Worm (Caenorhabditis elegans) whole organism, L1 larva: ENCODE results near the gene H04M03.12.

Experiments used
- C34B4.2 ChIP-seq: sonication (generic microtip); optimal IDR thresholded peaks from 2 replicates; lab custom pipeline; 2017; ENCODE audit warnings: mild to moderate bottlenecking, missing genetic modification characterization, missing compliant biosample characterization
- Y116A8C.19 ChIP-seq: sonication (generic microtip); optimal IDR thresholded peaks from 2 replicates; lab custom pipeline; 2016; ENCODE audit warnings: missing compliant biosample characterization, missing genetic modification characterization, borderline replicate concordance
- aha-1 ChIP-seq: fragments of 150-350 bp; optimal IDR thresholded peaks from 2 replicates; lab custom pipeline; 2014; ENCODE audit warnings: missing biosample characterization, missing genetic modification characterization
- alr-1 ChIP-seq: fragments of 200-800 bp; sonication (Bioruptor generic); optimal IDR thresholded peaks from 2 replicates; lab custom pipeline; 2018; ENCODE audit warnings: borderline replicate concordance, mild to moderate bottlenecking, missing genetic modification characterization, missing compliant biosample characterization
- ama-1 ChIP-seq: fragments of 150-350 bp; optimal IDR thresholded peaks from 2 replicates; lab custom pipeline; 2014
- blmp-1 ChIP-seq: fragments of 150-350 bp; optimal IDR thresholded peaks from 2 replicates; lab custom pipeline; 2014; ENCODE audit warnings: missing biosample characterization, missing genetic modification characterization
- ceh-82 ChIP-seq, 3 experiments: fragments of 150-350 bp in 1 of 3; sonication (generic microtip) in 2 of 3; optimal IDR thresholded peaks; 2 replicates each; lab custom pipeline; 2014 to 2017; ENCODE audit warnings: missing biosample characterization in 3 of 3, missing genetic modification characterization in 3 of 3
- ceh-88 ChIP-seq: fragments of 200-800 bp; sonication (Bioruptor generic); IDR thresholded peaks from 2 replicates; pipeline ENCODE4 v1.3.6; 2022; ENCODE audit warnings: missing genetic modification characterization, missing compliant biosample characterization
- ces-1 ChIP-seq: fragments of 150-350 bp; optimal IDR thresholded peaks from 2 replicates; lab custom pipeline; 2014; ENCODE audit warnings: missing biosample characterization, missing genetic modification reagents, missing genetic modification characterization
- dpl-1 ChIP-seq, 3 experiments: fragments of 150-350 bp in 2 of 3; sonication (generic microtip) in 1 of 3; optimal IDR thresholded peaks; 2 replicates each; lab custom pipeline; 2014 to 2017; ENCODE audit warnings: missing biosample characterization in 3 of 3, missing genetic modification characterization in 3 of 3, missing genetic modification reagents in 3 of 3
- dsc-1 ChIP-seq: sonication (generic microtip); optimal IDR thresholded peaks from 2 replicates; lab custom pipeline; 2016; ENCODE audit warnings: mild to moderate bottlenecking, missing genetic modification characterization, missing compliant biosample characterization
- efl-1 ChIP-seq, 4 experiments: fragments of 150-350 bp; optimal IDR thresholded peaks in 3 of 4; peaks in 1 of 4; 1 replicate in 1 of 4; 2 replicates in 3 of 4; lab custom pipeline; 2014; ENCODE audit warnings: missing biosample characterization in 2 of 4, missing genetic modification characterization in 2 of 4, missing genetic modification reagents in 2 of 4
- efl-3 ChIP-seq: fragments of 200-800 bp; sonication (Bioruptor generic); optimal IDR thresholded peaks from 2 replicates; lab custom pipeline; 2018; ENCODE audit warnings: mild to moderate bottlenecking, missing genetic modification characterization, missing compliant biosample characterization
- egl-13 ChIP-seq: sonication (generic microtip); optimal IDR thresholded peaks from 2 replicates; lab custom pipeline; 2016; ENCODE audit warnings: missing genotype, missing genetic modification reagents, missing genetic modification characterization, missing compliant biosample characterization
- elt-2 ChIP-seq: sonication (generic microtip); optimal IDR thresholded peaks from 2 replicates; lab custom pipeline; 2016; ENCODE audit warnings: missing genetic modification characterization, mild to moderate bottlenecking, inconsistent platforms, missing compliant biosample characterization, missing genetic modification reagents
- fkh-8 ChIP-seq: sonication (generic microtip); optimal IDR thresholded peaks from 2 replicates; lab custom pipeline; 2016; ENCODE audit warnings: mild to moderate bottlenecking, missing genetic modification characterization, missing compliant biosample characterization
- grh-1 ChIP-seq: fragments of 200-800 bp; sonication (Bioruptor generic); IDR thresholded peaks from 2 replicates; pipeline ENCODE4 v1.3.6; 2022; ENCODE audit warnings: missing genetic modification reagents, missing genetic modification characterization, missing compliant biosample characterization
- hlh-17 ChIP-seq: fragments of 200-800 bp; sonication (Bioruptor generic); optimal IDR thresholded peaks from 2 replicates; lab custom pipeline; 2018; ENCODE audit warnings: missing genetic modification characterization, mild to moderate bottlenecking, missing compliant biosample characterization, moderate library complexity, borderline replicate concordance
- irx-1 ChIP-seq: sonication (generic microtip); optimal IDR thresholded peaks from 2 replicates; lab custom pipeline; 2016; ENCODE audit warnings: missing genetic modification characterization, missing compliant biosample characterization
- lin-14 ChIP-seq: fragments of 200-800 bp; sonication (Bioruptor generic); optimal IDR thresholded peaks from 2 replicates; lab custom pipeline; 2018; ENCODE audit warnings: mild to moderate bottlenecking, missing genetic modification characterization, moderate library complexity, missing compliant biosample characterization
- lin-15B ChIP-seq: fragments of 150-350 bp; sonication (generic microtip); optimal IDR thresholded peaks from 3 replicates; lab custom pipeline; 2014; ENCODE audit warnings: missing biosample characterization, missing genetic modification characterization
- lir-3 ChIP-seq: sonication (generic microtip); optimal IDR thresholded peaks from 2 replicates; lab custom pipeline; 2016; ENCODE audit warnings: mild to moderate bottlenecking, missing genetic modification characterization, moderate library complexity, missing compliant biosample characterization; ENCODE audit not compliant: poor library complexity
- lsy-2 ChIP-seq, 2 experiments: fragments of 150-350 bp; optimal IDR thresholded peaks; 2 replicates each; lab custom pipeline; 2014; ENCODE audit warnings: missing biosample characterization in 2 of 2, missing genetic modification characterization in 2 of 2
- mep-1 ChIP-seq: fragments of 150-350 bp; optimal IDR thresholded peaks from 2 replicates; lab custom pipeline; 2014; ENCODE audit warnings: missing biosample characterization, missing genetic modification characterization
- nhr-19 ChIP-seq: fragments of 200-800 bp; sonication (Bioruptor generic); conservative IDR thresholded peaks from 2 replicates; pipeline ENCODE4 v1.3.6; 2022; ENCODE audit warnings: missing genetic modification characterization, missing compliant biosample characterization
- nhr-20 ChIP-seq: sonication (generic microtip); optimal IDR thresholded peaks from 2 replicates; lab custom pipeline; 2016; ENCODE audit warnings: mild to moderate bottlenecking, missing genetic modification characterization, missing compliant biosample characterization
- nhr-28 ChIP-seq: fragments of 150-350 bp; optimal IDR thresholded peaks from 2 replicates; lab custom pipeline; 2014; ENCODE audit warnings: missing biosample characterization, missing genetic modification characterization
- nhr-47 ChIP-seq: sonication (generic microtip); optimal IDR thresholded peaks from 2 replicates; lab custom pipeline; 2016; ENCODE audit warnings: mild to moderate bottlenecking, missing genetic modification characterization, moderate library complexity, missing compliant biosample characterization
- nhr-71 ChIP-seq: sonication (generic microtip); optimal IDR thresholded peaks from 2 replicates; lab custom pipeline; 2016; ENCODE audit warnings: mild to moderate bottlenecking, missing genetic modification characterization, moderate library complexity, missing compliant biosample characterization
- nhr-76 ChIP-seq: sonication (generic microtip); optimal IDR thresholded peaks from 2 replicates; lab custom pipeline; 2017; ENCODE audit warnings: missing biosample characterization, missing genetic modification characterization
- nhr-77 ChIP-seq: fragments of 150-350 bp; optimal IDR thresholded peaks from 2 replicates; lab custom pipeline; 2014; ENCODE audit warnings: missing biosample characterization, missing genetic modification characterization
- nhr-84 ChIP-seq: sonication (generic microtip); optimal IDR thresholded peaks from 2 replicates; lab custom pipeline; 2017; ENCODE audit warnings: missing biosample characterization, missing genetic modification characterization
- nhr-90 ChIP-seq: sonication (generic microtip); optimal IDR thresholded peaks from 2 replicates; lab custom pipeline; 2016; ENCODE audit warnings: mild to moderate bottlenecking, missing genetic modification characterization, missing compliant biosample characterization; ENCODE audit not compliant: poor library complexity
- rnt-1 ChIP-seq: sonication (generic microtip); optimal IDR thresholded peaks from 2 replicates; lab custom pipeline; 2016; ENCODE audit warnings: mild to moderate bottlenecking, missing genetic modification characterization, moderate library complexity, missing compliant biosample characterization
- sup-37 ChIP-seq: fragments of 200-800 bp; sonication (Bioruptor generic); optimal IDR thresholded peaks from 2 replicates; lab custom pipeline; 2018; ENCODE audit warnings: mild to moderate bottlenecking, missing genetic modification characterization, missing compliant biosample characterization
- swsn-7 ChIP-seq: sonication (generic microtip); optimal IDR thresholded peaks from 2 replicates; lab custom pipeline; 2016; ENCODE audit warnings: missing genetic modification characterization, missing compliant biosample characterization
- tlp-1 ChIP-seq: fragments of 150-350 bp; optimal IDR thresholded peaks from 2 replicates; lab custom pipeline; 2014; ENCODE audit warnings: missing biosample characterization, missing genetic modification characterization
- unc-62 ChIP-seq: fragments of 150-350 bp; optimal IDR thresholded peaks from 2 replicates; lab custom pipeline; 2014; ENCODE audit warnings: missing biosample characterization, missing genetic modification reagents, missing genetic modification characterization
- unc-86 ChIP-seq: sonication (generic microtip); optimal IDR thresholded peaks from 2 replicates; lab custom pipeline; 2016; ENCODE audit warnings: missing genetic modification characterization, missing compliant biosample characterization
- xbp-1 ChIP-seq: sonication (generic microtip); optimal IDR thresholded peaks from 2 replicates; lab custom pipeline; 2016; ENCODE audit warnings: missing genetic modification characterization, missing compliant biosample characterization
- zip-4 ChIP-seq: fragments of 200-800 bp; sonication (Bioruptor generic); optimal IDR thresholded peaks from 2 replicates; lab custom pipeline; 2018; ENCODE audit warnings: mild to moderate bottlenecking, missing genetic modification characterization, moderate library complexity, missing compliant biosample characterization
- ztf-4 ChIP-seq: fragments of 150-350 bp; optimal IDR thresholded peaks from 2 replicates; lab custom pipeline; 2014; ENCODE audit warnings: missing biosample characterization, missing genetic modification characterization

The H04M03.12 gene

ce11 chrIV:5947555-5948151 is 44.5 kb upstream of the H04M03.12 start, which contains the start of gene rps-25 (continued):
- peak; percentile 45 for TF ChIP-seq xbp-1 (tag; lab: Kevin White, UChicago)
- peak; percentile 7 for TF ChIP-seq lin-15B (tag; lab: Kevin White, UChicago)
- no peak for TF ChIP-seq sup-37 (GFP tag; lab: Kevin White, UChicago)
- peak in 2 of 3 experiments; percentile 10 to 74 for TF ChIP-seq ceh-82 (tag; optimal IDR thresholded peaks at IDR 0.05; lab: Kevin White, UChicago)
- peak; percentile 9 for TF ChIP-seq dsc-1 (tag; lab: Kevin White, UChicago)
- TF ChIP-seq rnt-1 (tag; lab: Kevin White, UChicago): peak; percentile 56
- TF ChIP-seq lir-3: no peak
- TF ChIP-seq irx-1 (tag; lab: Kevin White, UChicago): peak; percentile 21
- peak; percentile 45 for TF ChIP-seq nhr-20 (tag; lab: Kevin White, UChicago)
- TF ChIP-seq mep-1 (tag; lab: Kevin White, UChicago): peak; percentile 75
- no peak for TF ChIP-seq grh-1 (GFP tag; lab: Robert Waterston, UW)
- TF ChIP-seq C34B4.2: no peak
- TF ChIP-seq nhr-47 (tag; lab: Kevin White, UChicago): peak; percentile 46
- TF ChIP-seq ztf-4 (tag; lab: Kevin White, UChicago): no peak
- no peak for TF ChIP-seq egl-13 (tag; lab: Kevin White, UChicago)
- TF ChIP-seq blmp-1 (tag; lab: Kevin White, UChicago): peak; percentile 57
- TF ChIP-seq dpl-1 (GFP tag; optimal IDR thresholded peaks at IDR 0.05; lab: Kevin White, UChicago): peak; percentile 40 to 62 (median 54)
- no peak for TF ChIP-seq unc-62 (GFP tag; lab: Kevin White, UChicago)
- peak; percentile 20 for TF ChIP-seq nhr-90
- TF ChIP-seq zip-4 (GFP tag; lab: Kevin White, UChicago): no peak
- TF ChIP-seq aha-1 (tag; lab: Kevin White, UChicago): no peak
- TF ChIP-seq nhr-77 (tag; lab: Kevin White, UChicago): no peak
- TF ChIP-seq alr-1 (tag; lab: Kevin White, UChicago): no peak
- TF ChIP-seq ama-1 (lab: Kevin White, UChicago): no peak
- TF ChIP-seq lsy-2 (tag; optimal IDR thresholded peaks at IDR 0.05; lab: Kevin White, UChicago): peak; percentile 81 to 97
- no peak for TF ChIP-seq hlh-17 (GFP tag; lab: Kevin White, UChicago)
- TF ChIP-seq efl-1 (optimal IDR thresholded peaks at IDR 0.05; lab: Kevin White, UChicago): peak; percentile 61 to 72
- TF ChIP-seq efl-1 (GFP tag; optimal IDR thresholded peaks at IDR 0.05 in 1 of 2; lab: Kevin White, UChicago): peak in 1 of 2 experiments; percentile 48
- no peak for TF ChIP-seq efl-3 (GFP tag; lab: Kevin White, UChicago)
- no peak for TF ChIP-seq nhr-84 (tag; lab: Kevin White, UChicago)
- TF ChIP-seq unc-86 (tag; lab: Kevin White, UChicago): no peak
- no peak for TF ChIP-seq ces-1
- TF ChIP-seq Y116A8C.19 (tag; lab: Kevin White, UChicago): no peak
- TF ChIP-seq nhr-28 (tag; lab: Kevin White, UChicago): no peak

ce11 chrIV:5946602-5947444 is 43.7 kb upstream of the H04M03.12 start, which contains the start of gene inx-7:
Gene inx-7, minus strand, starts transcription at chrIV:5946638.
- no peak for TF ChIP-seq nhr-20 (tag; lab: Kevin White, UChicago)
- peak; percentile 3 for TF ChIP-seq ztf-4 (tag; lab: Kevin White, UChicago)
- peak; percentile 26 for TF ChIP-seq lin-14
- peak; percentile 21 for TF ChIP-seq rnt-1 (tag; lab: Kevin White, UChicago)
- peak; percentile 0 to 15 for TF ChIP-seq efl-1 (optimal IDR thresholded peaks at IDR 0.05; lab: Kevin White, UChicago)
- TF ChIP-seq efl-1 (GFP tag; optimal IDR thresholded peaks at IDR 0.05 in 1 of 2; lab: Kevin White, UChicago): peak in 1 of 2 experiments; percentile 70
- peak; percentile 49 for TF ChIP-seq nhr-47 (tag; lab: Kevin White, UChicago)
- TF ChIP-seq nhr-19 (GFP tag; lab: Robert Waterston, UW): 0 out of 2 replicates have a peak, but pooled peaks have one; percentile 16
- TF ChIP-seq ceh-88 (GFP tag; lab: Robert Waterston, UW): peak; percentile 36; the same call in 1 of the 2 replicates
- TF ChIP-seq efl-3 (GFP tag; lab: Kevin White, UChicago): no peak
- peak in 1 of 2 experiments; percentile 57 for TF ChIP-seq lsy-2 (tag; optimal IDR thresholded peaks at IDR 0.05; lab: Kevin White, UChicago)
- TF ChIP-seq swsn-7: peak; percentile 27
- peak; percentile 16 for TF ChIP-seq elt-2 (tag; lab: Kevin White, UChicago)
- TF ChIP-seq nhr-90: no peak
- no peak for TF ChIP-seq C34B4.2
- peak; percentile 43 for TF ChIP-seq nhr-71 (tag; lab: Kevin White, UChicago)
- TF ChIP-seq fkh-8: no peak
- TF ChIP-seq nhr-76 (tag; lab: Kevin White, UChicago): peak; percentile 18
- no peak for TF ChIP-seq tlp-1
- no peak for TF ChIP-seq blmp-1 (tag; lab: Kevin White, UChicago)
